Worm (Caenorhabditis elegans) whole organism, L2 larva: ENCODE data around the gene twk-48.

Experiments used
- R02D3.7 ChIP-seq: fragments of 150-350 bp; optimal IDR thresholded peaks from 2 replicates; lab custom pipeline; 2014; ENCODE audit warnings: missing biosample characterization, missing genetic modification characterization
- ama-1 ChIP-seq: fragments of 150-350 bp; optimal IDR thresholded peaks from 2 replicates; lab custom pipeline; 2018; ENCODE audit warnings: inconsistent platforms
- lsy-2 ChIP-seq, 2 experiments: fragments of 150-350 bp in 1 of 2; sonication (generic microtip) in 1 of 2; optimal IDR thresholded peaks; 2 replicates each; lab custom pipeline; 2014 to 2017; ENCODE audit warnings: missing biosample characterization in 2 of 2, missing genetic modification characterization in 2 of 2
- nhr-12 ChIP-seq: fragments of 150-350 bp; optimal IDR thresholded peaks from 2 replicates; lab custom pipeline; 2014; ENCODE audit warnings: missing biosample characterization, missing genetic modification characterization
- unc-62 ChIP-seq: fragments of 150-350 bp; optimal IDR thresholded peaks from 2 replicates; lab custom pipeline; 2014; ENCODE audit warnings: missing biosample characterization, missing genetic modification reagents, missing genetic modification characterization

DNA sequence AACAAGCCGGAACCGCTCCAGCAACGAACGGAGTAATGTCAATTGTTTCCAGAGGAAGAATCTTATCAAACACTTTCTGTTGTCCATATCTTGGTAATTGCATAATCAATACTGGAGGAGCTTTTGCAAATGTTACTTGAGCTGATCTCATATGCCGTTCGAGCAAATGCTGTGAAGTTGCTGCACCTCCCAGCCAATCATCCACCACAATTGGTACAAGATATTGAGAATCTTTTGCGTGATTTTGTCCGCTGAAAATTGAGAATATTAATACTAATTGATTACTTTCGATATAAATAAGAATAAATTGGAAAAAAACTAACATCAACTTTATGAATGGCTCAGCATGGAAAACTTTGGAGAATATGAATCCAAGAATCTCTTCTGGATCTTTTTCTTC is 39.2 kb downstream of the twk-48 start:
- TF ChIP-seq R02D3.7 (tag; lab: Kevin White, UChicago) (no peak), unc-62 (no peak), lsy-2 (tag; optimal IDR thresholded peaks at IDR 0.05; lab: Kevin White, UChicago) (no peak), nhr-12 (no peak), ama-1 (lab: Kevin White, UChicago) (no peak)
